Worm (Caenorhabditis elegans): ENCODE results near the gene spe-51.

- TF ChIP-seq nhr-76 (tag; optimal IDR thresholded peaks at IDR 0.05) (no peak), blmp-1 (tag; optimal IDR thresholded peaks at IDR 0.05) (peak; percentile 11), lin-13 (tag; optimal IDR thresholded peaks at IDR 0.05) (no peak), unc-62 (GFP tag; optimal IDR thresholded peaks at IDR 0.05) (no peak), ham-2 (GFP tag; optimal IDR thresholded peaks at IDR 0.05) (no peak), ztf-11 (tag; optimal IDR thresholded peaks at IDR 0.05) (no peak), bed-3 (GFP tag; optimal IDR thresholded peaks at IDR 0.05) (no peak)
Observed at ce11 chrIV:4688221-4688620, 4.3 kb upstream of the spe-51 start, which contains the start of gene bus-4.
